Fruit fly (Drosophila melanogaster): ENCODE results near the gene CG42393.

- TF ChIP-seq CG8159 (tag; optimal IDR thresholded peaks at IDR 0.05): peak; percentile 68
- TF ChIP-seq Pif1B (GFP tag; optimal IDR thresholded peaks at IDR 0.05): no peak
- no peak for TF ChIP-seq CG4496 (GFP tag; IDR thresholded peaks at IDR 0.05)
- TF ChIP-seq D1 (tag; optimal IDR thresholded peaks at IDR 0.05): peak; percentile 34
- TF ChIP-seq CG17806 (tag; optimal IDR thresholded peaks at IDR 0.05): peak; percentile 67
- peak; percentile 50 for TF ChIP-seq gl (tag; optimal IDR thresholded peaks at IDR 0.05)
- TF ChIP-seq CG10348 (GFP tag; IDR thresholded peaks at IDR 0.05): no peak
- TF ChIP-seq rn (GFP tag; IDR thresholded peaks at IDR 0.05): no peak
- TF ChIP-seq CG13204 (GFP tag; optimal IDR thresholded peaks at IDR 0.05): peak; percentile 28
- TF ChIP-seq Pif1A (GFP tag; optimal IDR thresholded peaks at IDR 0.05): no peak
- TF ChIP-seq CG9948 (tag; optimal IDR thresholded peaks at IDR 0.05): peak; percentile 50
- no peak for TF ChIP-seq Snoo (tag; optimal IDR thresholded peaks at IDR 0.05)
- no peak for TF ChIP-seq CG8301 (tag; optimal IDR thresholded peaks at IDR 0.05)
Measured at dm6 chr3L:18038122-18038762, 4.3 kb upstream of the CG42393 start.

All from whole organism, pupa.